Fruit fly (Drosophila melanogaster) whole organism, prepupa: ENCODE results near the gene tow.

ENCODE experiments used
- CG10631 ChIP-seq: fragments of 200-800 bp; sonication (Bioruptor generic); optimal IDR thresholded peaks from 2 replicates; lab custom pipeline; 2016; ENCODE audit warnings: missing biosample characterization, missing genetic modification characterization
- CG10669 ChIP-seq: fragments of 200-800 bp; sonication (Bioruptor generic); optimal IDR thresholded peaks from 3 replicates; lab custom pipeline; 2018; ENCODE audit warnings: missing biosample characterization, mild to moderate bottlenecking, missing genetic modification characterization, moderate library complexity
- CG11294 ChIP-seq: fragments of 200-800 bp; sonication (Bioruptor generic); IDR thresholded peaks from 2 replicates; pipeline ENCODE4 v1.3.6; 2022; ENCODE audit warnings: missing biosample characterization, missing genetic modification characterization
- CG15336 ChIP-seq: fragments of 200-800 bp; sonication (Bioruptor generic); IDR thresholded peaks from 2 replicates; pipeline ENCODE4 v1.3.6; 2022; ENCODE audit warnings: missing biosample characterization, missing genetic modification characterization
- CG1621 ChIP-seq: fragments of 200-800 bp; sonication (Bioruptor generic); optimal IDR thresholded peaks from 3 replicates; lab custom pipeline; 2018; ENCODE audit warnings: missing biosample characterization, mild to moderate bottlenecking, missing genetic modification characterization
- CG16779 ChIP-seq: fragments of 200-800 bp; sonication (Bioruptor generic); optimal IDR thresholded peaks from 3 replicates; lab custom pipeline; 2017; ENCODE audit warnings: missing biosample characterization, mild to moderate bottlenecking, missing genetic modification characterization
- CG32006 ChIP-seq: fragments of 200-800 bp; sonication (Bioruptor generic); optimal IDR thresholded peaks from 3 replicates; lab custom pipeline; 2017; ENCODE audit warnings: missing biosample characterization, mild to moderate bottlenecking, missing genetic modification characterization
- CG34406 ChIP-seq: fragments of 200-800 bp; sonication (Bioruptor generic); optimal IDR thresholded peaks from 3 replicates; lab custom pipeline; 2016; ENCODE audit warnings: missing biosample characterization, missing genetic modification characterization
- CG4318 ChIP-seq: fragments of 200-800 bp; sonication (Bioruptor generic); optimal IDR thresholded peaks from 3 replicates; lab custom pipeline; 2017; ENCODE audit warnings: missing biosample characterization, mild to moderate bottlenecking, missing genetic modification characterization
- CG6276 ChIP-seq: fragments of 200-800 bp; sonication (Bioruptor generic); optimal IDR thresholded peaks from 2 replicates; lab custom pipeline; 2017; ENCODE audit warnings: missing biosample characterization, mild to moderate bottlenecking, missing genetic modification characterization
- CG6854 ChIP-seq: fragments of 200-800 bp; sonication (Bioruptor generic); optimal IDR thresholded peaks from 2 replicates; lab custom pipeline; 2017; ENCODE audit warnings: missing biosample characterization, mild to moderate bottlenecking, missing genetic modification characterization
- CG8119 ChIP-seq: fragments of 200-800 bp; sonication (Bioruptor generic); IDR thresholded peaks from 3 replicates; pipeline ENCODE4 v1.3.6; 2022; ENCODE audit warnings: missing biosample characterization, missing genetic modification characterization
- CG8632 ChIP-seq: fragments of 200-800 bp; sonication (Bioruptor generic); optimal IDR thresholded peaks from 3 replicates; lab custom pipeline; 2016; ENCODE audit warnings: missing biosample characterization, missing genetic modification characterization
- CG9139 ChIP-seq: fragments of 200-800 bp; sonication (Bioruptor generic); optimal IDR thresholded peaks from 3 replicates; lab custom pipeline; 2017; ENCODE audit warnings: missing biosample characterization, mild to moderate bottlenecking, missing genetic modification characterization
- Eip75B ChIP-seq: fragments of 200-800 bp; sonication (Bioruptor generic); optimal IDR thresholded peaks from 3 replicates; lab custom pipeline; 2016; ENCODE audit warnings: missing biosample characterization, missing genetic modification characterization
- Eip78C ChIP-seq: fragments of 200-800 bp; sonication (Bioruptor generic); peaks from one replicate; lab custom pipeline; 2016; ENCODE audit warnings: missing biosample characterization, missing genetic modification characterization
- Eip93F ChIP-seq: fragments of 200-800 bp; sonication (Bioruptor generic); optimal IDR thresholded peaks from 2 replicates; lab custom pipeline; 2016; ENCODE audit warnings: missing biosample characterization, mild to moderate bottlenecking, missing genetic modification characterization
- Ets21C ChIP-seq: fragments of 200-800 bp; sonication (Bioruptor generic); optimal IDR thresholded peaks from 3 replicates; lab custom pipeline; 2016; ENCODE audit warnings: missing biosample characterization, missing genetic modification characterization
- Hr38 ChIP-seq: sonication (Bioruptor generic); optimal IDR thresholded peaks from 2 replicates; lab custom pipeline; 2016; ENCODE audit warnings: missing biosample characterization, missing genetic modification characterization
- Hr39 ChIP-seq: fragments of 200-800 bp; sonication (Bioruptor generic); optimal IDR thresholded peaks from 2 replicates; lab custom pipeline; 2016; ENCODE audit warnings: missing biosample characterization, missing genetic modification characterization
- Hr4 ChIP-seq: fragments of 200-800 bp; sonication (Bioruptor generic); optimal IDR thresholded peaks from 3 replicates; lab custom pipeline; 2016; ENCODE audit warnings: missing biosample characterization, missing genetic modification characterization
- Lpt ChIP-seq: fragments of 200-800 bp; sonication (Bioruptor generic); optimal IDR thresholded peaks from 3 replicates; lab custom pipeline; 2016; ENCODE audit warnings: missing biosample characterization, missing genetic modification characterization
- OdsH ChIP-seq: fragments of 200-800 bp; sonication (Bioruptor generic); optimal IDR thresholded peaks from 3 replicates; lab custom pipeline; 2016; ENCODE audit warnings: missing biosample characterization, missing genetic modification characterization
- Sox102F ChIP-seq: fragments of 200-800 bp; sonication (Bioruptor generic); optimal IDR thresholded peaks from 2 replicates; lab custom pipeline; 2016; ENCODE audit warnings: missing biosample characterization, mild to moderate bottlenecking, missing genetic modification characterization
- achi ChIP-seq: fragments of 200-800 bp; sonication (Bioruptor generic); optimal IDR thresholded peaks from 3 replicates; lab custom pipeline; 2016; ENCODE audit warnings: missing biosample characterization, missing genetic modification characterization
- acj6 ChIP-seq: fragments of 200-800 bp; sonication (Bioruptor generic); optimal IDR thresholded peaks from 3 replicates; lab custom pipeline; 2016; ENCODE audit warnings: missing biosample characterization, missing genetic modification characterization
- cyc ChIP-seq: fragments of 200-800 bp; sonication (Bioruptor generic); optimal IDR thresholded peaks from 3 replicates; lab custom pipeline; 2016; ENCODE audit warnings: missing biosample characterization, missing genetic modification characterization
- dac ChIP-seq: fragments of 200-800 bp; sonication (Bioruptor generic); optimal IDR thresholded peaks from 2 replicates; lab custom pipeline; 2017; ENCODE audit warnings: missing biosample characterization, mild to moderate bottlenecking, missing genetic modification characterization
- eg ChIP-seq: fragments of 200-800 bp; sonication (Bioruptor generic); IDR thresholded peaks from 3 replicates; pipeline ENCODE4 v1.3.6; 2022; ENCODE audit warnings: missing biosample characterization, missing genetic modification characterization
- esn ChIP-seq: fragments of 200-800 bp; sonication (Bioruptor generic); optimal IDR thresholded peaks from 2 replicates; lab custom pipeline; 2016; ENCODE audit warnings: missing biosample characterization, mild to moderate bottlenecking, missing genetic modification characterization, moderate library complexity
- fkh ChIP-seq: fragments of 200-800 bp; sonication (Bioruptor generic); optimal IDR thresholded peaks from 3 replicates; lab custom pipeline; 2017; ENCODE audit warnings: missing biosample characterization, mild to moderate bottlenecking, missing genetic modification characterization, moderate library complexity
- salr ChIP-seq, 2 experiments: fragments of 200-800 bp; sonication (Bioruptor generic); optimal IDR thresholded peaks; 3 replicates each; lab custom pipeline; 2016 to 2018; ENCODE audit warnings: missing biosample characterization in 2 of 2, missing genetic modification characterization in 2 of 2, mild to moderate bottlenecking in 1 of 2
- spab ChIP-seq: fragments of 200-800 bp; sonication (Bioruptor generic); optimal IDR thresholded peaks from 2 replicates; lab custom pipeline; 2017; ENCODE audit warnings: missing biosample characterization, mild to moderate bottlenecking, missing genetic modification characterization, missing genetic modification reagents
- topi ChIP-seq: fragments of 200-800 bp; sonication (Bioruptor generic); optimal IDR thresholded peaks from 3 replicates; lab custom pipeline; 2016; ENCODE audit warnings: missing biosample characterization, missing genetic modification characterization
- vri ChIP-seq: fragments of 200-800 bp; sonication (Bioruptor generic); optimal IDR thresholded peaks from 3 replicates; lab custom pipeline; 2016; ENCODE audit warnings: missing biosample characterization, mild to moderate bottlenecking, missing genetic modification characterization

Gene tow

dm6 chr3L:6943204-6943947, 720 bp downstream of the tow start:
- TF ChIP-seq CG15336 (GFP tag; lab: Robert Waterston, UW): peak; percentile 61
- TF ChIP-seq CG8119 (GFP tag; lab: Robert Waterston, UW): peak; percentile 20; the same call in 1 of the 3 replicates
- TF ChIP-seq Eip78C (GFP tag; lab: Kevin White, UChicago): peak; percentile 14
- TF ChIP-seq CG32006 (GFP tag; lab: Kevin White, UChicago): peak; percentile 9
- TF ChIP-seq CG10669 (GFP tag; lab: Kevin White, UChicago): no peak
- peak; percentile 35; the same call in 2 of the 3 replicates for TF ChIP-seq eg (GFP tag; lab: Robert Waterston, UW)
- no peak for TF ChIP-seq cyc (GFP tag; lab: Kevin White, UChicago)
- TF ChIP-seq CG6276 (GFP tag; lab: Kevin White, UChicago): peak; percentile 55
- TF ChIP-seq Sox102F (GFP tag; lab: Kevin White, UChicago): no peak
- peak in 1 of 2 experiments; percentile 11 for TF ChIP-seq salr (GFP tag; optimal IDR thresholded peaks at IDR 0.05; lab: Kevin White, UChicago)
- TF ChIP-seq, all 60 proteins: peak for 7

dm6 chr3L:6943948-6944319, 1.3 kb downstream of the tow start:
- TF ChIP-seq spab (GFP tag; lab: Kevin White, UChicago): no peak
- TF ChIP-seq CG10631: no peak
- no peak for TF ChIP-seq dac (GFP tag; lab: Kevin White, UChicago)
- TF ChIP-seq Lpt (GFP tag; lab: Kevin White, UChicago): no peak
- no peak for TF ChIP-seq Hr39 (GFP tag; lab: Kevin White, UChicago)
- no peak for TF ChIP-seq CG1621 (tag; lab: Kevin White, UChicago)
- no peak for TF ChIP-seq CG9139 (GFP tag; lab: Kevin White, UChicago)
- no peak for TF ChIP-seq esn (GFP tag; lab: Kevin White, UChicago)
- no peak for TF ChIP-seq Hr4 (GFP tag; lab: Kevin White, UChicago)
- TF ChIP-seq salr (GFP tag; optimal IDR thresholded peaks at IDR 0.05; lab: Kevin White, UChicago): no peak
- no peak for TF ChIP-seq CG8632 (GFP tag; lab: Kevin White, UChicago)
- TF ChIP-seq CG34406: no peak
- no peak for TF ChIP-seq CG6854
- no peak for TF ChIP-seq topi (GFP tag; lab: Kevin White, UChicago)

- no peak for TF ChIP-seq Eip93F (GFP tag; lab: Kevin White, UChicago)
- TF ChIP-seq dac (GFP tag; lab: Kevin White, UChicago): no peak
- TF ChIP-seq CG34406: no peak
- TF ChIP-seq Ets21C (GFP tag; lab: Kevin White, UChicago): no peak
- TF ChIP-seq fkh (GFP tag; lab: Kevin White, UChicago): no peak
- no peak for TF ChIP-seq eg (GFP tag; lab: Robert Waterston, UW)
- TF ChIP-seq esn (GFP tag; lab: Kevin White, UChicago): no peak
- TF ChIP-seq CG16779: no peak
Measured at dm6 chr3L:6945357-6945756, 2.7 kb downstream of the tow start.

dm6 chr3L:6947188-6947971, 4.7 kb downstream of the tow start:
- TF ChIP-seq Eip75B (GFP tag; lab: Kevin White, UChicago): no peak
- no peak for TF ChIP-seq CG15336 (GFP tag; lab: Robert Waterston, UW)
- TF ChIP-seq OdsH (GFP tag; lab: Kevin White, UChicago): no peak
- no peak for TF ChIP-seq CG1621 (tag; lab: Kevin White, UChicago)
- TF ChIP-seq CG8632 (GFP tag; lab: Kevin White, UChicago): no peak
- TF ChIP-seq esn (GFP tag; lab: Kevin White, UChicago): no peak
- TF ChIP-seq Eip78C (GFP tag; lab: Kevin White, UChicago): no peak
- no peak for TF ChIP-seq Hr38 (GFP tag; lab: Kevin White, UChicago)
- no peak for TF ChIP-seq vri (GFP tag; lab: Kevin White, UChicago)
- no peak for TF ChIP-seq Eip93F (GFP tag; lab: Kevin White, UChicago)
- TF ChIP-seq acj6 (GFP tag; lab: Kevin White, UChicago): no peak
- TF ChIP-seq achi (GFP tag; lab: Kevin White, UChicago): no peak
- TF ChIP-seq CG4318: no peak
- no peak for TF ChIP-seq CG11294 (GFP tag; lab: Robert Waterston, UW)
